Worm (Caenorhabditis elegans) whole organism, L3 larva: ENCODE measurements around the gene fbxa-52.
"Not testable (repeated sequence)": the region's sequence is repeated elsewhere in the genome, so short reads cannot be mapped to it uniquely, and the experiment has no call there.

Source experiments
- R02D3.7 ChIP-seq: fragments of 150-350 bp; optimal IDR thresholded peaks from 2 replicates; lab custom pipeline; 2014; ENCODE audit warnings: missing biosample characterization, missing genetic modification characterization
- ZK546.5 ChIP-seq: sonication (generic microtip); optimal IDR thresholded peaks from 2 replicates; lab custom pipeline; 2017; ENCODE audit warnings: missing biosample characterization, missing genetic modification characterization
- aly-2 ChIP-seq: fragments of 150-350 bp; optimal IDR thresholded peaks from 2 replicates; lab custom pipeline; 2014; ENCODE audit warnings: missing biosample characterization, missing genetic modification characterization
- ama-1 ChIP-seq: fragments of 150-350 bp; optimal IDR thresholded peaks from 2 replicates; lab custom pipeline; 2018
- ceh-16 ChIP-seq: sonication (generic microtip); optimal IDR thresholded peaks from 2 replicates; lab custom pipeline; 2017; ENCODE audit warnings: missing biosample characterization, missing genetic modification characterization
- ceh-28 ChIP-seq: fragments of 150-350 bp; optimal IDR thresholded peaks from 2 replicates; lab custom pipeline; 2014; ENCODE audit warnings: missing biosample characterization, missing genetic modification reagents, missing genetic modification characterization
- daf-12 ChIP-seq: fragments of 150-350 bp; optimal IDR thresholded peaks from 2 replicates; lab custom pipeline; 2014; ENCODE audit warnings: missing biosample characterization, missing genetic modification reagents, missing genetic modification characterization
- egl-5 ChIP-seq: fragments of 150-350 bp; optimal IDR thresholded peaks from 2 replicates; lab custom pipeline; 2017; ENCODE audit warnings: missing biosample characterization, missing genetic modification reagents, missing genetic modification characterization, inconsistent platforms
- elt-2 ChIP-seq: sonication (generic microtip); optimal IDR thresholded peaks from 2 replicates; lab custom pipeline; 2016; ENCODE audit warnings: missing genetic modification reagents, mild to moderate bottlenecking, missing genetic modification characterization, missing compliant biosample characterization
- fkh-2 ChIP-seq: fragments of 150-350 bp; optimal IDR thresholded peaks from 2 replicates; lab custom pipeline; 2014; ENCODE audit warnings: missing biosample characterization, missing genetic modification reagents, missing genetic modification characterization
- fos-1 ChIP-seq: fragments of 150-350 bp; optimal IDR thresholded peaks from 2 replicates; lab custom pipeline; 2014; ENCODE audit warnings: missing biosample characterization, missing genetic modification characterization
- hmg-11 ChIP-seq: sonication (generic microtip); optimal IDR thresholded peaks from 2 replicates; lab custom pipeline; 2016; ENCODE audit warnings: missing genetic modification characterization, missing compliant biosample characterization
- jun-1 ChIP-seq: fragments of 150-350 bp; optimal IDR thresholded peaks from 2 replicates; lab custom pipeline; 2014; ENCODE audit warnings: missing biosample characterization, missing genetic modification reagents, missing genetic modification characterization
- lin-15B ChIP-seq: fragments of 150-350 bp; optimal IDR thresholded peaks from 2 replicates; lab custom pipeline; 2014; ENCODE audit warnings: missing biosample characterization, missing genetic modification characterization
- lin-39 ChIP-seq: fragments of 150-350 bp; optimal IDR thresholded peaks from 2 replicates; lab custom pipeline; 2018; ENCODE audit warnings: missing biosample characterization, missing genetic modification reagents, missing genetic modification characterization
- lsy-12 ChIP-seq: sonication (generic microtip); optimal IDR thresholded peaks from 2 replicates; lab custom pipeline; 2016; ENCODE audit warnings: mild to moderate bottlenecking, missing genetic modification characterization, missing compliant biosample characterization
- mdl-1 ChIP-seq: fragments of 150-350 bp; optimal IDR thresholded peaks from 2 replicates; lab custom pipeline; 2014; ENCODE audit warnings: missing biosample characterization, missing genetic modification characterization
- nfya-1 ChIP-seq: sonication (generic microtip); optimal IDR thresholded peaks from 2 replicates; lab custom pipeline; 2017; ENCODE audit warnings: missing genetic modification characterization, mild to moderate bottlenecking, missing compliant biosample characterization, antibody characterized with exemption, moderate library complexity; ENCODE audit not compliant: insufficient read depth
- nhr-12 ChIP-seq: fragments of 150-350 bp; optimal IDR thresholded peaks from 2 replicates; lab custom pipeline; 2014; ENCODE audit warnings: missing biosample characterization, missing genetic modification characterization
- nhr-23 ChIP-seq: fragments of 150-350 bp; optimal IDR thresholded peaks from 2 replicates; lab custom pipeline; 2014; ENCODE audit warnings: missing biosample characterization, missing genetic modification reagents, missing genetic modification characterization
- nhr-237 ChIP-seq: fragments of 150-350 bp; optimal IDR thresholded peaks from 2 replicates; lab custom pipeline; 2014; ENCODE audit warnings: missing biosample characterization, missing genetic modification characterization
- nhr-25 ChIP-seq: sonication (generic microtip); optimal IDR thresholded peaks from 2 replicates; lab custom pipeline; 2017; ENCODE audit warnings: missing biosample characterization, missing genetic modification characterization
- nhr-28 ChIP-seq: fragments of 150-350 bp; optimal IDR thresholded peaks from 2 replicates; lab custom pipeline; 2014; ENCODE audit warnings: missing biosample characterization, missing genetic modification characterization
- nhr-76 ChIP-seq: fragments of 150-350 bp; sonication (generic microtip); optimal IDR thresholded peaks from 5 replicates; lab custom pipeline; 2014; ENCODE audit warnings: missing biosample characterization, missing genetic modification characterization
- pha-4 ChIP-seq: fragments of 150-350 bp; optimal IDR thresholded peaks from 2 replicates; lab custom pipeline; 2014; ENCODE audit warnings: missing biosample characterization, missing genetic modification reagents, missing genetic modification characterization
- sea-2 ChIP-seq: fragments of 150-350 bp; sonication (generic microtip); optimal IDR thresholded peaks from 4 replicates; lab custom pipeline; 2014; ENCODE audit warnings: missing biosample characterization, missing genetic modification reagents, missing genetic modification characterization
- skn-1 ChIP-seq: fragments of 150-350 bp; optimal IDR thresholded peaks from 2 replicates; lab custom pipeline; 2014; ENCODE audit warnings: missing biosample characterization, missing genetic modification characterization
- tbx-2 ChIP-seq: sonication (generic microtip); optimal IDR thresholded peaks from 2 replicates; lab custom pipeline; 2016; ENCODE audit warnings: mild to moderate bottlenecking, missing genetic modification characterization, missing compliant biosample characterization
- unc-39 ChIP-seq: sonication (generic microtip); optimal IDR thresholded peaks from 4 replicates; lab custom pipeline; 2017; ENCODE audit warnings: missing biosample characterization, missing genetic modification characterization
- zag-1 ChIP-seq: fragments of 150-350 bp; optimal IDR thresholded peaks from 2 replicates; lab custom pipeline; 2014; ENCODE audit warnings: missing biosample characterization, missing genetic modification characterization
- ztf-11 ChIP-seq: fragments of 150-350 bp; optimal IDR thresholded peaks from 2 replicates; lab custom pipeline; 2014; ENCODE audit warnings: missing biosample characterization, missing genetic modification characterization
- ztf-4 ChIP-seq: fragments of 150-350 bp; optimal IDR thresholded peaks from 2 replicates; lab custom pipeline; 2014; ENCODE audit warnings: missing biosample characterization, missing genetic modification characterization

Gene fbxa-52

ce11 chrX:1712538-1712937, at the start of gene fbxa-52:
TSS of gene fbxa-52 (minus strand) at chrX:1712638.
- TF ChIP-seq fkh-2 (tag; lab: Kevin White, UChicago) = no peak
- TF ChIP-seq jun-1 (tag; lab: Kevin White, UChicago) = no peak
- TF ChIP-seq lin-39 (tag; lab: Kevin White, UChicago) = no peak
- TF ChIP-seq nfya-1 = no peak
- TF ChIP-seq hmg-11 (tag; lab: Kevin White, UChicago) = no peak
- no peak for TF ChIP-seq fos-1 (tag; lab: Kevin White, UChicago)
- no peak for TF ChIP-seq nhr-12 (tag; lab: Kevin White, UChicago)
- no peak for TF ChIP-seq egl-5
- no peak for TF ChIP-seq tbx-2 (tag; lab: Kevin White, UChicago)
- TF ChIP-seq daf-12 (tag; lab: Kevin White, UChicago) = no peak
- TF ChIP-seq lin-15B = no peak
- TF ChIP-seq nhr-28 (tag; lab: Kevin White, UChicago) = no peak
- TF ChIP-seq ama-1 (lab: Kevin White, UChicago) = no peak
- TF ChIP-seq aly-2 (tag; lab: Kevin White, UChicago) = no peak
- no peak for TF ChIP-seq R02D3.7 (tag; lab: Kevin White, UChicago)
- TF ChIP-seq elt-2 (tag; lab: Kevin White, UChicago) = no peak
- no peak for TF ChIP-seq ZK546.5 (tag; lab: Kevin White, UChicago)
- TF ChIP-seq nhr-76 (tag; lab: Kevin White, UChicago) = no peak
- TF ChIP-seq ztf-11 (tag; lab: Kevin White, UChicago) = no peak
- TF ChIP-seq ztf-4 (tag; lab: Kevin White, UChicago) = no peak

ce11 chrX:1748476-1748875, 36.0 kb upstream of the fbxa-52 start, which contains the start of gene Y75D11A.6:
TSS of gene Y75D11A.6 (minus strand) at chrX:1748576.
- TF ChIP-seq lin-15B; lsy-12 (tag; lab: Kevin White, UChicago); daf-12 (tag; lab: Kevin White, UChicago): not testable (repeated sequence)

DNA sequence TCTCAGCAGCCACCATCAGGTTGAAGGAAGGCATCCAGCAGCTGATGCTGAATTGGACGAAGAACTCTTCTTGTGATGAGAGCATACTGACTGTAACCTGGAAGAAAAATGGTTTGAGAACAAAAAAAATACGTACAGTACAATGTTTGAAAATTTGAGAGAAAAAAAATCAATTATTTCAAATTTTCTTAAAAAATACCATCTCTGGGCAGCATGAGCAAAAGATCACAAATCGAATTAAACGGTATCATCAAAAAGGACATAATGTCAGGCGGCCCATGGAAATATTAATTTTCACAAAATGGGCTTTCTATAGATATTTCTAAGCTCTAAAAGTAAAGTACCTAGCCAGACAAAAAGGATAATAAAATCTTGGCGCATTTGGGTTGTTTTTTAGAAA, 33.7 kb upstream of the fbxa-52 start, which contains the start of gene Y75D11A.3:
TSS of gene Y75D11A.3 (minus strand) at position 101 of the 400 bp plus-strand sequence.
- not testable (repeated sequence) for TF ChIP-seq tbx-2, ceh-28, zag-1 (tag; lab: Kevin White, UChicago)

- not testable (repeated sequence) for TF ChIP-seq aly-2, ZK546.5, nhr-76 (tag; lab: Kevin White, UChicago)
- TF ChIP-seq, all 47 proteins: peak for 0; not testable (repeated sequence) for 47
These were observed 30.1 kb upstream of the fbxa-52 start, which contains the start of gene Y75D11A.2 for ce11 chrX:1742530-1742929. TSS of gene Y75D11A.2 (plus strand) at chrX:1742830.

DNA sequence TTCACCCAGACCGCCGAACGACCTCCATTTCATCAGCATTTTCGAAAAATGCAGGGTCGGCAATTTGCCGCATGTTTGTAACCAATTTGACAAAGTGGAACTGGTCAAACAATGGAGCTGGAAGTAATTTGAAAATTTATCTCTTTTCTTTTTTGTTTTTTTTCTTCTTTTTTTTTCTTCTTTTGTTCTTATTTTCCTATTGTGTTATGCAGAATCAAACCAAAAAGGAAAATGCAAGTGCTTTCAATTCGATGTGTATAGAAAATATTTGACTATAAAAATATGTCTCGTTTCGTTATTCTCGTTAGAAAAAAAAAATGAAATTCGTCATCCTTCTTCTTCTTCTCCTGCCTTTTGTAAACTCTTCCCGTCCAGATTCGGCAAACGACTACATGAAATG, 25.2 kb upstream of the fbxa-52 start, which contains the start of gene F07G6.10:
TSS of gene F07G6.10 (plus strand) at position 301 of the 400 bp plus-strand sequence.
- no peak for TF ChIP-seq nhr-25
- no peak for TF ChIP-seq lin-15B
- no peak for TF ChIP-seq unc-39 (tag; lab: Kevin White, UChicago)
- no peak for TF ChIP-seq skn-1 (tag; lab: Kevin White, UChicago)
- no peak for TF ChIP-seq lsy-12 (tag; lab: Kevin White, UChicago)
- TF ChIP-seq ceh-28 (tag; lab: Kevin White, UChicago) = no peak
- no peak for TF ChIP-seq ztf-11 (tag; lab: Kevin White, UChicago)
- no peak for TF ChIP-seq pha-4
- no peak for TF ChIP-seq lin-39 (tag; lab: Kevin White, UChicago)
- no peak for TF ChIP-seq tbx-2 (tag; lab: Kevin White, UChicago)
- TF ChIP-seq elt-2 (tag; lab: Kevin White, UChicago) = no peak
- TF ChIP-seq ZK546.5 (tag; lab: Kevin White, UChicago) = no peak
- no peak for TF ChIP-seq nhr-237 (tag; lab: Kevin White, UChicago)
- no peak for TF ChIP-seq sea-2 (GFP tag; lab: Kevin White, UChicago)
- no peak for TF ChIP-seq mdl-1 (tag; lab: Kevin White, UChicago)
- TF ChIP-seq R02D3.7 (tag; lab: Kevin White, UChicago) = no peak
- TF ChIP-seq nhr-23 = no peak
- no peak for TF ChIP-seq ceh-16 (tag; lab: Kevin White, UChicago)
- TF ChIP-seq, all 47 proteins: peak for 0
